Worm (Caenorhabditis elegans): ENCODE data around the gene ndx-3.

ce11 chrII:4993530-4994192 is 40.3 kb downstream of the ndx-3 start, which contains the start of the genes eif-1 and vps-24:
- TF ChIP-seq med-1 (GFP tag; optimal IDR thresholded peaks at IDR 0.05; ENCODE audit: insufficient read depth) (no peak), ztf-23 (GFP tag; IDR thresholded peaks at IDR 0.05) (no peak), flt-1 (GFP tag; IDR thresholded peaks at IDR 0.05) (no peak), ref-1 (GFP tag; conservative IDR thresholded peaks at IDR 0.05) (no peak), ztf-29 (GFP tag; IDR thresholded peaks at IDR 0.05) (no peak), cog-1 (tag; optimal IDR thresholded peaks at IDR 0.05) (no peak)

All from whole organism, midembryonic.